Fruit fly (Drosophila melanogaster): Measurements from ENCODE around the gene CG1271.
A peak's percentile ranks its signal among the peaks of the same experiment; 100 is the strongest.

The CG1271 gene

dm6 chr3L:3035769-3036583 lies 16.3 kb upstream of the CG1271 start (continued):
- TF ChIP-seq da (GFP tag; optimal IDR thresholded peaks at IDR 0.05) (peak; percentile 14), grau (tag; optimal IDR thresholded peaks at IDR 0.05) (peak; percentile 90), bcd (GFP tag; optimal IDR thresholded peaks at IDR 0.05) (peak; percentile 88), maf-S (GFP tag; optimal IDR thresholded peaks at IDR 0.05) (peak; percentile 13), CG4360 (GFP tag; IDR thresholded peaks at IDR 0.05) (no peak), HmgD (GFP tag; optimal IDR thresholded peaks at IDR 0.05) (no peak), CG7556 (GFP tag; optimal IDR thresholded peaks at IDR 0.05) (peak; percentile 91), CG33557 (GFP tag; optimal IDR thresholded peaks at IDR 0.05) (peak; percentile 77), Mrtf (GFP tag; IDR thresholded peaks at IDR 0.05) (0 out of 3 replicates have a peak, but pooled peaks have one; percentile 43), CG34224 (GFP tag; IDR thresholded peaks at IDR 0.05; ENCODE audit: partially characterized antibody) (no peak), dimm (GFP tag; IDR thresholded peaks at IDR 0.05) (peak; percentile 61), CG18476 (GFP tag; optimal IDR thresholded peaks at IDR 0.05) (peak; percentile 80), pb (GFP tag; optimal IDR thresholded peaks at IDR 0.05) (peak; percentile 28), corto (GFP tag; optimal IDR thresholded peaks at IDR 0.05) (peak; percentile 5), ranshi (GFP tag; IDR thresholded peaks at IDR 0.05) (peak; percentile 77), CG30020 (tag; optimal IDR thresholded peaks at IDR 0.05) (peak; percentile 63), CG13287 (GFP tag; IDR thresholded peaks at IDR 0.05; ENCODE audit: partially characterized antibody) (peak; percentile 11; the same call in 1 of the 2 replicates), CG4730 (GFP tag; IDR thresholded peaks at IDR 0.05) (peak; percentile 64), CG2116 (GFP tag; optimal IDR thresholded peaks at IDR 0.05) (peak; percentile 58), CG13296 (GFP tag; optimal IDR thresholded peaks at IDR 0.05) (peak; percentile 94), CG4404 (GFP tag; IDR thresholded peaks at IDR 0.05) (peak; percentile 70), cas (GFP tag; IDR thresholded peaks at IDR 0.05) (no peak), chif (GFP tag; optimal IDR thresholded peaks at IDR 0.05) (peak; percentile 75 to 79), CG12104 (GFP tag; optimal IDR thresholded peaks at IDR 0.05) (peak; percentile 84), usp (GFP tag; optimal IDR thresholded peaks at IDR 0.05) (no peak), dysf (GFP tag; IDR thresholded peaks at IDR 0.05) (peak; percentile 82; the same call in 2 of the 3 replicates), CG11695 (GFP tag; IDR thresholded peaks at IDR 0.05) (peak; percentile 90), Deaf1 (tag; optimal IDR thresholded peaks at IDR 0.05) (peak; percentile 56), Nf-YA (GFP tag; IDR thresholded peaks at IDR 0.05) (peak; percentile 67; the same call in 1 of the 2 replicates), tio (GFP tag; optimal IDR thresholded peaks at IDR 0.05) (peak; percentile 81), Atf3 (GFP tag; optimal IDR thresholded peaks at IDR 0.05) (peak; percentile 42), CG6254 (GFP tag; optimal IDR thresholded peaks at IDR 0.05) (peak; percentile 80), pfk (GFP tag; optimal IDR thresholded peaks at IDR 0.05) (peak; percentile 9), chm (GFP tag; IDR thresholded peaks at IDR 0.05) (peak; percentile 73), Ravus (GFP tag; IDR thresholded peaks at IDR 0.05) (no peak), zf30C (GFP tag; optimal IDR thresholded peaks at IDR 0.05) (no peak), lov (optimal IDR thresholded peaks at IDR 0.05) (no peak), lov (GFP tag; IDR thresholded peaks at IDR 0.05) (peak; percentile 67; the same call in 1 of the 3 replicates), Fer3 (tag; optimal IDR thresholded peaks at IDR 0.05) (peak; percentile 80), Gsc (GFP tag; IDR thresholded peaks at IDR 0.05) (no peak), CG16779 (GFP tag; IDR thresholded peaks at IDR 0.05) (no peak), z (GFP tag; IDR thresholded peaks at IDR 0.05) (no peak), CG32772 (GFP tag; IDR thresholded peaks at IDR 0.05) (0 out of 2 replicates have a peak, but pooled peaks have one; percentile 25), Side (GFP tag; optimal IDR thresholded peaks at IDR 0.05) (peak; percentile 86), Opbp (GFP tag; IDR thresholded peaks at IDR 0.05; ENCODE audit: partially characterized antibody) (no peak), wdn (GFP tag; IDR thresholded peaks at IDR 0.05) (peak; percentile 61), org-1 (GFP tag; optimal IDR thresholded peaks at IDR 0.05) (peak; percentile 82), Dbx (GFP tag; IDR thresholded peaks at IDR 0.05) (peak; percentile 72), CG32532 (GFP tag; IDR thresholded peaks at IDR 0.05) (peak; percentile 76), zfh1 (GFP tag; IDR thresholded peaks at IDR 0.05) (peak; percentile 80)
